Worm (Caenorhabditis elegans): ENCODE measurements around the gene ceh-31.

ceh-31 gene

DNA sequence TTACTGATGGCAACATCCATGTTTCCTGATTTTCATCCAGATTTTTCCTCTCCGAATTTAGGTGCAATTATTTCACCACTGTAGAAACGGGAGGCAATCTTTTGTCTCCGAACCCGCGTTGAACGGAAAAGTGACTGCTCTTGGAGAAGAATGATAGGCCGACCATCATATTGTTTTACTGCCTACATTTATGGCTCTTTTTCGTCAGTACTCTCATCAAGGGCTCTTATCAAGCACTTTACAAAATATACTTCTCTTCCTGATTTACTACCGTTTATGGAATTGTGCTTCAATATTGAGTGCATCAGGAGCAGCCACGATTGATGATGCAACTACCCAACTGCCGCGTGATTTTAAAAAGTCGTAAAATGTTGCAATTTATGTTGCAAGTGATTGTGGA, 15.8 kb downstream of the ceh-31 start:
- no peak for TF ChIP-seq dve-1 (tag; optimal IDR thresholded peaks at IDR 0.05)

DNA sequence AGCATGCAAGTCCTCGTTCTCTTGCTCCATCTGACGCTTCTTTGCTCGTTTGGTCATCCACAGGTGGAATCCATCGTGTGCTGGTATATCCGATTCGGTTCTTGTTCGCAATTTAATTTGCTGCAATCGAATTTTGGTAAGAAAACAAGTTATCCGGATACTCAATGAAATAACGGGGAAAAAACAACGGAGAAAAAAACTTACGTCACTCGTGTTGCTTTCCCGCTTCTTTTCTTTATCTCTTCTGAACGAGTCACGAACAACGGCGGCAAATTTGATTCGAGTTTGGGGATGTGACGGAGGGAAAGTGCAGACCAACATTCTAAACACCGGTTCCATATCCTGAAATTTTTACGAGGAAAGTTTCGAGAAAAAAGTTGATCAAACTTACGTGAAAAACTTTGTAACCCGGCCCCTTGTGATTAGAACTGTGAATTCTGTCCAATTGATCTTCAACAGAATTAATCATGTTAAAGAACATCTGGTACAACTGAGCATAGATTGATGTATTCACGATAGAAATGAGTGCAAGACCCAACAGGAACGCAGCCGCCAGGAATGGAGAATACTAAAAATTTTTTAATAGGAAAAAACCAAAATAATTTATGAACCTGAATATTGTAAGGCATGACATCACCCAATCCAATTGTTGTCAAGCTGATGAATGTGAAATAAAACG, 18.8 kb downstream of the ceh-31 start:
- TF ChIP-seq pat-9 (tag; optimal IDR thresholded peaks at IDR 0.05) (no peak), unc-42 (tag; optimal IDR thresholded peaks at IDR 0.05) (peak; percentile 82), rnt-1 (tag; optimal IDR thresholded peaks at IDR 0.05) (no peak)

DNA sequence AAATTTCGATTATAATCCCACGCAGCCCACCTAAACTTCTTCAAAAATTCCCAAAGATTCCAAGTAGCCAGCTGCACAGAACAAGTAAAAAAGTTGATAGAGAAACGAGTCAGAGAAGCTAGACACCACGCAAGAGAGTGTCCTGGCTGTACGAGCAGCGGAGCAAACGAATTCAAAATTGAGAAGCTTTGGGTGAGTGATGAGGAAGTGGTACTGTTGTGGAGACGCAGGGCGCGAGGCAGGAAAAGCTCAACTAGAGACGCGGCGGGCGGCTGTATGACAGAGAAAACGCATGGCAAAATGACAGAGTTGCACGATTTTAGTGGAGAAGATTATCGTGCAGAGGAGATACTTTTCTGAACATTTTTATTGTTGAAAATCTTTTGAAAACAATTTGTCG, 21.0 kb downstream of the ceh-31 start:
- TF ChIP-seq ceh-34 (tag; optimal IDR thresholded peaks at IDR 0.05): no peak
- peak; percentile 56 for TF ChIP-seq ceh-18 (tag; optimal IDR thresholded peaks at IDR 0.05)
- no peak for TF ChIP-seq K09A11.1 (tag; optimal IDR thresholded peaks at IDR 0.05; ENCODE audit: insufficient read depth)
- no peak for TF ChIP-seq pha-4 (tag; optimal IDR thresholded peaks at IDR 0.05)
- peak; percentile 98 for TF ChIP-seq ceh-31 (tag; optimal IDR thresholded peaks at IDR 0.05)
- TF ChIP-seq pax-1 (tag; optimal IDR thresholded peaks at IDR 0.05): no peak
- peak; percentile 58 for TF ChIP-seq sdc-2 (tag; optimal IDR thresholded peaks at IDR 0.05)
- TF ChIP-seq unc-42 (tag; optimal IDR thresholded peaks at IDR 0.05): peak; percentile 72
- TF ChIP-seq mec-3 (tag; optimal IDR thresholded peaks at IDR 0.05; ENCODE audit: borderline replicate concordance): no peak
- no peak for TF ChIP-seq nhr-11 (tag; optimal IDR thresholded peaks at IDR 0.05)
- TF ChIP-seq ceh-9 (tag; optimal IDR thresholded peaks at IDR 0.05): no peak
- TF ChIP-seq ztf-16 (tag; optimal IDR thresholded peaks at IDR 0.05): no peak
- no peak for TF ChIP-seq K02D7.2 (tag; optimal IDR thresholded peaks at IDR 0.05)
- no peak for TF ChIP-seq dmd-4 (tag; optimal IDR thresholded peaks at IDR 0.05; ENCODE audit: borderline replicate concordance)
- no peak for TF ChIP-seq hlh-8 (tag; optimal IDR thresholded peaks at IDR 0.05)
- TF ChIP-seq unc-86 (tag; optimal IDR thresholded peaks at IDR 0.05): no peak
- TF ChIP-seq odd-2 (tag; optimal IDR thresholded peaks at IDR 0.05): no peak
- no peak for TF ChIP-seq pag-3 (tag; optimal IDR thresholded peaks at IDR 0.05; ENCODE audit: borderline replicate concordance)
- peak; percentile 55 for TF ChIP-seq unc-55 (GFP tag; optimal IDR thresholded peaks at IDR 0.05)
- TF ChIP-seq ref-2 (tag; optimal IDR thresholded peaks at IDR 0.05): no peak
- TF ChIP-seq che-1 (tag; optimal IDR thresholded peaks at IDR 0.05): no peak
- no peak for TF ChIP-seq pqm-1 (tag; optimal IDR thresholded peaks at IDR 0.05)
- no peak for TF ChIP-seq lin-11 (tag; optimal IDR thresholded peaks at IDR 0.05)
- TF ChIP-seq pha-2 (tag; optimal IDR thresholded peaks at IDR 0.05): no peak
- no peak for TF ChIP-seq dve-1 (tag; optimal IDR thresholded peaks at IDR 0.05)
- no peak for TF ChIP-seq fax-1 (tag; optimal IDR thresholded peaks at IDR 0.05)
- no peak for TF ChIP-seq ceh-2 (tag; optimal IDR thresholded peaks at IDR 0.05)
- TF ChIP-seq ahr-1 (tag; optimal IDR thresholded peaks at IDR 0.05): no peak
- TF ChIP-seq ttx-3 (tag; optimal IDR thresholded peaks at IDR 0.05): no peak
- no peak for TF ChIP-seq fkh-6 (tag; optimal IDR thresholded peaks at IDR 0.05)
- TF ChIP-seq gmeb-2 (tag; optimal IDR thresholded peaks at IDR 0.05): no peak

ce11 chrX:3048696-3049095, 21.5 kb downstream of the ceh-31 start:
- no peak for TF ChIP-seq hlh-13 (GFP tag; optimal IDR thresholded peaks at IDR 0.05)
- TF ChIP-seq sox-4 (tag; optimal IDR thresholded peaks at IDR 0.05): no peak
- no peak for TF ChIP-seq ceh-45 (GFP tag; IDR thresholded peaks at IDR 0.05)
- TF ChIP-seq gmeb-2 (tag; optimal IDR thresholded peaks at IDR 0.05): no peak
- no peak for TF ChIP-seq ceh-19 (GFP tag; optimal IDR thresholded peaks at IDR 0.05)
- TF ChIP-seq nhr-11 (tag; optimal IDR thresholded peaks at IDR 0.05): no peak
- no peak for TF ChIP-seq C08G9.2 (tag; optimal IDR thresholded peaks at IDR 0.05)
- TF ChIP-seq dve-1 (tag; optimal IDR thresholded peaks at IDR 0.05): no peak
- no peak for TF ChIP-seq eyg-1 (tag; optimal IDR thresholded peaks at IDR 0.05)
- no peak for TF ChIP-seq elt-2 (tag; optimal IDR thresholded peaks at IDR 0.05)
- no peak for TF ChIP-seq rnt-1 (tag; optimal IDR thresholded peaks at IDR 0.05)
- no peak for TF ChIP-seq Y22D7AL.16 (tag; optimal IDR thresholded peaks at IDR 0.05)
- no peak for TF ChIP-seq ztf-16 (tag; optimal IDR thresholded peaks at IDR 0.05)
- no peak for TF ChIP-seq hlh-6 (tag; optimal IDR thresholded peaks at IDR 0.05)
- no peak for TF ChIP-seq T23F11.4 (GFP tag; optimal IDR thresholded peaks at IDR 0.05)
